Worm (Caenorhabditis elegans): ENCODE measurements around the gene C17F4.8.

- TF ChIP-seq lin-29 (GFP tag; IDR thresholded peaks at IDR 0.05): no peak
- TF ChIP-seq jun-1 (tag; optimal IDR thresholded peaks at IDR 0.05): no peak
- no peak for TF ChIP-seq fos-1 (tag; optimal IDR thresholded peaks at IDR 0.05)
- TF ChIP-seq zag-1 (tag; optimal IDR thresholded peaks at IDR 0.05): no peak
- TF ChIP-seq lin-39 (tag; optimal IDR thresholded peaks at IDR 0.05): no peak
Observed at ce11 chrII:3198998-3199397, 35.6 kb downstream of the C17F4.8 start, which contains the start of gene sri-51.
